Worm (Caenorhabditis elegans) whole organism, young adult: ENCODE data around the gene pph-4.1.

Source experiments
- B0261.1 ChIP-seq: sonication (generic microtip); optimal IDR thresholded peaks from 2 replicates; lab custom pipeline; 2016; ENCODE audit warnings: mild to moderate bottlenecking, missing genetic modification characterization, moderate library complexity, missing compliant biosample characterization
- B0336.3 ChIP-seq: fragments of 200-800 bp; sonication (Bioruptor generic); IDR thresholded peaks from 2 replicates; pipeline ENCODE4 v1.3.6; 2022; ENCODE audit warnings: missing genetic modification characterization, missing compliant biosample characterization
- F10E7.11 ChIP-seq: sonication (generic microtip); optimal IDR thresholded peaks from 2 replicates; lab custom pipeline; 2017; ENCODE audit warnings: mild to moderate bottlenecking, missing genetic modification characterization, moderate library complexity, missing compliant biosample characterization
- F37B4.10 ChIP-seq: fragments of 200-800 bp; sonication (Bioruptor generic); IDR thresholded peaks from 2 replicates; pipeline ENCODE4 v1.3.6; 2022; ENCODE audit warnings: missing genetic modification characterization, missing compliant biosample characterization
- F49E8.2 ChIP-seq: sonication (generic microtip); optimal IDR thresholded peaks from 3 replicates; lab custom pipeline; 2017; ENCODE audit warnings: missing genetic modification characterization, mild to moderate bottlenecking, missing compliant biosample characterization, antibody characterized with exemption, moderate library complexity; ENCODE audit not compliant: insufficient read depth
- F52B5.7 ChIP-seq: sonication (generic microtip); optimal IDR thresholded peaks from 2 replicates; lab custom pipeline; 2016; ENCODE audit warnings: mild to moderate bottlenecking, missing genetic modification characterization, missing compliant biosample characterization
- T07F8.4 ChIP-seq: sonication (generic microtip); optimal IDR thresholded peaks from 2 replicates; lab custom pipeline; 2016; ENCODE audit warnings: mild to moderate bottlenecking, missing genetic modification characterization, moderate library complexity, missing compliant biosample characterization
- Y53G8AR.9 ChIP-seq: fragments of 200-800 bp; sonication (Bioruptor generic); conservative IDR thresholded peaks from 2 replicates; pipeline ENCODE4 v1.3.6; 2022; ENCODE audit warnings: missing genetic modification reagents, missing genetic modification characterization, missing compliant biosample characterization
- Y79H2A.3 ChIP-seq: fragments of 200-800 bp; sonication (Bioruptor generic); conservative IDR thresholded peaks from 2 replicates; pipeline ENCODE4 v1.3.6; 2022; ENCODE audit warnings: missing genetic modification reagents, missing genetic modification characterization, missing compliant biosample characterization
- Y95B8A.8 ChIP-seq: fragments of 200-800 bp; sonication (Bioruptor generic); IDR thresholded peaks from 2 replicates; pipeline ENCODE4 v1.3.6; 2022; ENCODE audit warnings: missing genetic modification reagents, missing genetic modification characterization, missing compliant biosample characterization
- ama-1 ChIP-seq, 3 experiments: fragments of 150-350 bp in 1 of 3; sonication (generic microtip) in 2 of 3; optimal IDR thresholded peaks; 2 replicates each; lab custom pipeline; 2014 to 2018; ENCODE audit warnings: missing biosample characterization in 2 of 3, missing genetic modification characterization in 2 of 3, missing genetic modification reagents in 2 of 3
- aptf-2 ChIP-seq: fragments of 200-800 bp; sonication (Bioruptor generic); conservative IDR thresholded peaks from 2 replicates; pipeline ENCODE4 v1.3.6; 2022; ENCODE audit warnings: missing genetic modification reagents, missing genetic modification characterization, missing compliant biosample characterization
- aptf-3 ChIP-seq: fragments of 200-800 bp; sonication (Bioruptor generic); IDR thresholded peaks from 2 replicates; pipeline ENCODE4 v1.3.6; 2022; ENCODE audit warnings: missing genetic modification characterization, missing compliant biosample characterization
- atf-7 ChIP-seq: sonication (generic microtip); optimal IDR thresholded peaks from 2 replicates; lab custom pipeline; 2017; ENCODE audit warnings: mild to moderate bottlenecking, missing genetic modification characterization, missing compliant biosample characterization
- bed-1 ChIP-seq: fragments of 200-800 bp; sonication (Bioruptor generic); IDR thresholded peaks from 2 replicates; pipeline ENCODE4 v1.3.6; 2022; ENCODE audit warnings: missing genetic modification reagents, missing genetic modification characterization, missing compliant biosample characterization
- cebp-1 ChIP-seq, 2 experiments: fragments of 200-800 bp in 1 of 2; sonication (Bioruptor generic) in 1 of 2; sonication (generic microtip) in 1 of 2; IDR thresholded peaks in 1 of 2; optimal IDR thresholded peaks in 1 of 2; 2 replicates each; pipeline versions ENCODE4 v1.3.6 to Lab custom; 2017 to 2022; ENCODE audit warnings: missing compliant biosample characterization in 2 of 2, missing genetic modification characterization in 2 of 2, mild to moderate bottlenecking in 1 of 2, missing genetic modification reagents in 1 of 2, moderate library complexity in 1 of 2
- die-1 ChIP-seq: sonication (generic microtip); optimal IDR thresholded peaks from 2 replicates; lab custom pipeline; 2016; ENCODE audit warnings: missing genotype, mild to moderate bottlenecking, missing genetic modification characterization, missing compliant biosample characterization
- dpl-1 ChIP-seq: fragments of 150-350 bp; optimal IDR thresholded peaks from 2 replicates; lab custom pipeline; 2014; ENCODE audit warnings: missing biosample characterization, missing genetic modification reagents, missing genetic modification characterization
- egrh-3 ChIP-seq: fragments of 200-800 bp; sonication (Bioruptor generic); IDR thresholded peaks from 2 replicates; pipeline ENCODE4 v1.3.6; 2022; ENCODE audit warnings: missing genetic modification reagents, missing genetic modification characterization, missing compliant biosample characterization
- ekl-4 ChIP-seq: fragments of 200-800 bp; sonication (Bioruptor generic); IDR thresholded peaks from 2 replicates; pipeline ENCODE4 v1.3.6; 2022; ENCODE audit warnings: missing genetic modification reagents, missing genetic modification characterization, missing compliant biosample characterization
- fkh-3 ChIP-seq: sonication (generic microtip); optimal IDR thresholded peaks from 2 replicates; lab custom pipeline; 2016; ENCODE audit warnings: mild to moderate bottlenecking, missing genetic modification characterization, missing compliant biosample characterization
- him-1 ChIP-seq: sonication (generic microtip); optimal IDR thresholded peaks from 2 replicates; lab custom pipeline; 2016; ENCODE audit warnings: missing genotype, missing genetic modification reagents, missing genetic modification characterization, missing compliant biosample characterization
- hsf-1 ChIP-seq: fragments of 200-800 bp; sonication (Bioruptor generic); IDR thresholded peaks from 2 replicates; pipeline ENCODE4 v1.3.6; 2022; ENCODE audit warnings: missing genetic modification reagents, missing genetic modification characterization, missing compliant biosample characterization
- lin-26 ChIP-seq: fragments of 200-800 bp; sonication (Bioruptor generic); IDR thresholded peaks from 2 replicates; pipeline ENCODE4 v1.3.6; 2022; ENCODE audit warnings: missing genetic modification reagents, missing genetic modification characterization, missing compliant biosample characterization
- lin-35 ChIP-seq, 3 experiments: fragments of 150-350 bp in 2 of 3; sonication (generic microtip) in 1 of 3; optimal IDR thresholded peaks; 2 replicates each; lab custom pipeline; 2014 to 2018; ENCODE audit warnings: missing biosample characterization in 3 of 3, missing genetic modification characterization in 3 of 3, missing genetic modification reagents in 3 of 3
- madf-3 ChIP-seq: fragments of 200-800 bp; sonication (Bioruptor generic); IDR thresholded peaks from 2 replicates; pipeline ENCODE4 v1.3.6; 2022; ENCODE audit warnings: missing genetic modification reagents, missing genetic modification characterization, missing compliant biosample characterization
- madf-6 ChIP-seq: fragments of 200-800 bp; sonication (Bioruptor generic); IDR thresholded peaks from 2 replicates; pipeline ENCODE4 v1.3.6; 2022; ENCODE audit warnings: missing genetic modification reagents, missing genetic modification characterization, missing compliant biosample characterization
- madf-8 ChIP-seq: fragments of 200-800 bp; sonication (Bioruptor generic); conservative IDR thresholded peaks from 2 replicates; pipeline ENCODE4 v1.3.6; 2022; ENCODE audit warnings: missing genetic modification reagents, missing genetic modification characterization, missing compliant biosample characterization
- mcd-1 ChIP-seq: fragments of 200-800 bp; sonication (Bioruptor generic); IDR thresholded peaks from 2 replicates; pipeline ENCODE4 v1.3.6; 2022; ENCODE audit warnings: missing genetic modification reagents, missing genetic modification characterization, missing compliant biosample characterization
- mxl-1 ChIP-seq: sonication (generic microtip); optimal IDR thresholded peaks from 2 replicates; lab custom pipeline; 2016; ENCODE audit warnings: missing genetic modification characterization, missing compliant biosample characterization
- nhr-120 ChIP-seq: fragments of 200-800 bp; sonication (Bioruptor generic); IDR thresholded peaks from 2 replicates; pipeline ENCODE4 v1.3.6; 2022; ENCODE audit warnings: missing genetic modification characterization, missing compliant biosample characterization
- nhr-179 ChIP-seq: sonication (generic microtip); optimal IDR thresholded peaks from 2 replicates; lab custom pipeline; 2016; ENCODE audit warnings: mild to moderate bottlenecking, missing genetic modification characterization, missing compliant biosample characterization
- pbrm-1 ChIP-seq: fragments of 200-800 bp; sonication (Bioruptor generic); IDR thresholded peaks from 2 replicates; pipeline ENCODE4 v1.3.6; 2022; ENCODE audit warnings: missing genetic modification reagents, missing genetic modification characterization, missing compliant biosample characterization
- tbx-9 ChIP-seq: sonication (generic microtip); optimal IDR thresholded peaks from 2 replicates; lab custom pipeline; 2016; ENCODE audit warnings: borderline replicate concordance, missing genetic modification characterization, inconsistent platforms, missing compliant biosample characterization
- xnd-1 ChIP-seq: sonication (generic microtip); optimal IDR thresholded peaks from 2 replicates; lab custom pipeline; 2016; ENCODE audit warnings: missing genotype, missing genetic modification reagents, missing genetic modification characterization, missing compliant biosample characterization
- zfh-2 ChIP-seq: fragments of 200-800 bp; sonication (Bioruptor generic); conservative IDR thresholded peaks from 2 replicates; pipeline ENCODE4 v1.3.6; 2022; ENCODE audit warnings: missing genetic modification reagents, missing genetic modification characterization, missing compliant biosample characterization
- ztf-25 ChIP-seq: fragments of 200-800 bp; sonication (Bioruptor generic); IDR thresholded peaks from 2 replicates; pipeline ENCODE4 v1.3.6; 2022; ENCODE audit warnings: missing genetic modification reagents, missing genetic modification characterization, missing compliant biosample characterization
- ztf-28 ChIP-seq: fragments of 200-800 bp; sonication (Bioruptor generic); IDR thresholded peaks from 2 replicates; pipeline ENCODE4 v1.3.6; 2022; ENCODE audit warnings: missing genetic modification reagents, missing genetic modification characterization, missing compliant biosample characterization

The pph-4.1 gene

DNA sequence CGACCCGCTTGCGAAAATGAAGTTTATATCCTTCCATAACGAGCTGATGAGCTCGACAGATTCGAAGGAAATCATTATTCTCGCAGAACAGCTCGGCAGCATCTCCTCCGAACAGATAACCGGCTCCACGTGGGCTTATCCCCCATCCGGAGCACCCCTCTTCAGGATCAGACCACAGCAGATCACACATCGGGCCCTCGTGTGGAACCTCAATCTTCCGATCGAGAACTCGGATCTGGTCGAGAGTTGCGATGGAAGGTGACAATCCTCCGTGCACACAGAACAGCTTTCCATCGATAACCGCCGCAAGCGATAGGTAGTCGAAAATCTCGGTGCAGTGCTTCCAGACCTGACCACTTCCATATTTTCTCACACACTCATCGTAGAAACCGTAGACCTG, 24.5 kb upstream of the pph-4.1 start:
- TF ChIP-seq nhr-179 (tag; lab: Kevin White, UChicago), result no peak
- peak; percentile 62 for TF ChIP-seq zfh-2 (GFP tag; lab: Robert Waterston, UW)
- no peak for TF ChIP-seq nhr-120 (GFP tag; lab: Robert Waterston, UW)
- TF ChIP-seq, all 124 proteins: peak for 1

DNA sequence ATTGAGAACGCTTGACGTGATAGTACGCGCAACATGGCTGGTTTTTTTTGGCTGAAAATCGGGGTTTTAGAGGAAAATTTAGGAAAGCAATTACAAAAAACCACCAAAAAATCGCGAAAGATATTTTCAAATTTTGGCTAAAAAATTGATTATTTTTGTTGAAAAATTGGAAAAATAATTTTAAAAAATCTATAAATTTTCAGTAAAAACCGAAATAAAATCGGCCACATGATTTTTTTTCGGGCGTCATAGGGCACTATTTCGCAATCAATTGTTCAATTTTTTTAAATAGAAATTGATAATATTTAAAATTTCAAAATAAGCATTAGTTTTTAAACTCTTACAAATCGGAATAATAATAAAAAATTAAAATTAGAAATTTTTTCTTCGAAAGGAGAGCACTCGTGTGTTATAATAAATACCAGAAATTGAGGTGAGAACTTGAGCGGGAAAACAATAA, 22.7 kb upstream of the pph-4.1 start, which contains the start of gene glrx-5:
Gene glrx-5 (minus strand): TSS at position 51 of the 460 bp plus-strand sequence.
- TF ChIP-seq B0336.3 (GFP tag; lab: Robert Waterston, UW) (no peak), cebp-1 (GFP tag; IDR thresholded peaks at IDR 0.05; lab: Robert Waterston, UW) (peak; percentile 72), cebp-1 (tag; optimal IDR thresholded peaks at IDR 0.05; lab: Kevin White, UChicago) (peak; percentile 94)

DNA sequence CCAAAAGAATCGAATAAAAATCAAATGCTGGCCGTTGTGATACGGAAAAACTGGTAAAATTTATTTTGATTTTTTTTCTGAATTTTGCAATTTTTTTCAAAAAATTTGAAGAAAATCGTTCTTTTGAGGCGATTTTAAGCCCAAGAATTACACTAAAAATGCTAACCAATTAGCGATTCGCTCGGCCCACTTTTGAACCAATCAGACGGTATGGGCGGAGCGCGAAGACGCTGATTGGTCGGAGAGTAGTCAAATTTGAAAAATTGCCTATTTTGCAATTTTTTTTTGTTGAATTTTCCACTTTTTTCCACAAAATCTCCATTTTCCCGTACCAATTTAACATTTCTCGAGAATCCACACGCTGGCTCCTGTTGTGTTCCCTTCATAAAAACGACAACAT, 22.2 kb upstream of the pph-4.1 start:
- TF ChIP-seq B0261.1 (tag; lab: Kevin White, UChicago) (no peak), mxl-1 (tag; lab: Kevin White, UChicago) (no peak), mcd-1 (GFP tag; lab: Robert Waterston, UW) (no peak), xnd-1 (tag; lab: Kevin White, UChicago) (no peak), F10E7.11 (tag; lab: Kevin White, UChicago) (no peak), hsf-1 (GFP tag; lab: Robert Waterston, UW) (no peak), aptf-3 (GFP tag; lab: Robert Waterston, UW) (no peak)

DNA sequence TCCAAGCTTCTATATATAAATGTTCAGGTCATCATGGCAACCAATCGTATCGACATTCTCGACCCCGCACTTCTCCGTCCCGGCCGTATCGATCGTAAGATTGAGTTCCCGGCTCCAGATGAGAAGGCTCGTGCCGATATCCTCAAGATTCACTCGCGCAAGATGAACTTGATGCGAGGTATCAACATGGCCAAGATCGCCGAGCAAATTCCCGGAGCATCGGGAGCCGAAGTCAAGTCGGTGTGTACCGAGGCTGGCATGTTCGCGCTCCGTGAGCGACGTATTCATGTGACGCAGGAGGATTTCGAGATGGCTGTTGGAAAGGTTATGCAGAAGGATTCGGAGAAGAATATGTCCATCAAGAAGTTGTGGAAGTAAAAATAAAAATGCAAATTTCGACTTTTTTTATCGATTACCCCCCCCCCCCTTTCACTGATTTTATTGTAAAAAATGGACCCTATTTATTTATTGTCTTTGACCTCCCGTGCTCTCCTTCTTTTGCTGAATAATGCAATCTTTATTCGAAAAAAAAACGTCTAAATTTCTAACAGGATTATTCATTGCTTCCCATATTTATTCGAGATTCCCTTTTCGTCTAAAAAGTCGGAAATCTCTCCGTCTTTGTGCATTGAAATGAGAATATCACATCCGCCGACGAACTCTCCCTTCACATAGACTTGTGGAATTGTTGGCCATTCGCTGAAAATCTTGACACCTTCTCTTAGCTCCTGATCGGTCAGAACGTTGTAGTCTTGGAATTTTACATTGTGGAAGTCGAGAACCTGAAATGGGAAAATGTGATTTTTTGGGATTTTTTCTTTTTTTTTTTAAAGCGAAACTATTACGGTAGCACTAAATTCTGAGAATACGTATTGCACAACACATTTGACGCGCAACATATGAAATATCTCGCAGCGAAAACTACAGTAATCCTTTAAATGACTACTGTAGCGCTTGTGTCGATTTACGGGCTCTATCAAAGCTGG, 21.2 kb upstream of the pph-4.1 start:
- peak; percentile 3 for TF ChIP-seq die-1 (tag; lab: Kevin White, UChicago)
- no peak for TF ChIP-seq mxl-1 (tag; lab: Kevin White, UChicago)
- peak; percentile 60 for TF ChIP-seq F49E8.2 (tag; lab: Kevin White, UChicago)
- 0 out of 2 replicates have a peak, but pooled peaks have one; percentile 8 for TF ChIP-seq egrh-3 (GFP tag; lab: Robert Waterston, UW)
- no peak for TF ChIP-seq lin-35 (GFP tag; optimal IDR thresholded peaks at IDR 0.05; lab: Kevin White, UChicago)
- TF ChIP-seq madf-3, result peak; percentile 76
- TF ChIP-seq T07F8.4 (tag; lab: Kevin White, UChicago), result no peak
- peak; percentile 43; the same call in 1 of the 2 replicates for TF ChIP-seq madf-6 (GFP tag; lab: Robert Waterston, UW)
- TF ChIP-seq ekl-4 (GFP tag; lab: Robert Waterston, UW), result peak; percentile 61
- no peak for TF ChIP-seq atf-7 (tag; lab: Kevin White, UChicago)
- TF ChIP-seq fkh-3 (tag; lab: Kevin White, UChicago), result peak; percentile 65
- no peak for TF ChIP-seq tbx-9
- TF ChIP-seq bed-1 (GFP tag; lab: Robert Waterston, UW), result no peak
- no peak for TF ChIP-seq aptf-2 (GFP tag; lab: Robert Waterston, UW)
- no peak for TF ChIP-seq Y79H2A.3 (GFP tag; lab: Robert Waterston, UW)
- peak; percentile 63 for TF ChIP-seq zfh-2 (GFP tag; lab: Robert Waterston, UW)
- TF ChIP-seq pbrm-1, result peak; percentile 15; the same call in 1 of the 2 replicates
- TF ChIP-seq Y53G8AR.9 (GFP tag; lab: Robert Waterston, UW), result peak; percentile 43; the same call in 1 of the 2 replicates
- peak; percentile 31 for TF ChIP-seq F52B5.7 (tag; lab: Kevin White, UChicago)
- TF ChIP-seq him-1 (tag; lab: Kevin White, UChicago), result peak; percentile 48
- TF ChIP-seq ztf-28 (GFP tag; lab: Robert Waterston, UW), result no peak
- no peak for TF ChIP-seq madf-8 (GFP tag; lab: Robert Waterston, UW)
- 0 out of 2 replicates have a peak, but pooled peaks have one; percentile 16 for TF ChIP-seq lin-26
- TF ChIP-seq ztf-25 (GFP tag; lab: Robert Waterston, UW), result 0 out of 2 replicates have a peak, but pooled peaks have one; percentile 13
- TF ChIP-seq dpl-1 (GFP tag; lab: Kevin White, UChicago), result peak; percentile 1
- 0 out of 2 replicates have a peak, but pooled peaks have one; percentile 23 for TF ChIP-seq F37B4.10 (GFP tag; lab: Robert Waterston, UW)
- TF ChIP-seq ama-1 (optimal IDR thresholded peaks at IDR 0.05; lab: Kevin White, UChicago), result no peak
- TF ChIP-seq ama-1 (GFP tag; optimal IDR thresholded peaks at IDR 0.05; lab: Kevin White, UChicago), result peak in 1 of 2 experiments; percentile 46
- peak; percentile 65 for TF ChIP-seq hsf-1 (GFP tag; lab: Robert Waterston, UW)
- peak; percentile 7; the same call in 1 of the 2 replicates for TF ChIP-seq mcd-1 (GFP tag; lab: Robert Waterston, UW)
- no peak for TF ChIP-seq Y95B8A.8 (GFP tag; lab: Robert Waterston, UW)
- no peak for TF ChIP-seq cebp-1 (GFP tag; IDR thresholded peaks at IDR 0.05; lab: Robert Waterston, UW)
- peak; percentile 20 for TF ChIP-seq cebp-1 (tag; optimal IDR thresholded peaks at IDR 0.05; lab: Kevin White, UChicago)
